Fruit fly (Drosophila melanogaster) S2 (cell line): ENCODE data around the gene Vps2.

ENCODE experiments used
- CG8478 ChIP-seq: fragments of >200 bp; optimal IDR thresholded peaks from 2 replicates; lab custom pipeline; 2018
- CTCF ChIP-seq, 2 experiments: fragments of >200 bp; optimal IDR thresholded peaks; 2 replicates each; lab custom pipeline; 2018

The Vps2 gene

dm6 chr3R:26013664-26013948, 39.0 kb upstream of the Vps2 start:
- TF ChIP-seq CG8478 (lab: Kevin White, UChicago) (no peak), CTCF (optimal IDR thresholded peaks at IDR 0.05; lab: Kevin White, UChicago) (no peak)

dm6 chr3R:26014262-26014833, 38.3 kb upstream of the Vps2 start, which contains the start of gene Kaz-m1:
Gene Kaz-m1, plus strand, starts transcription at chr3R:26014721.
- TF ChIP-seq CTCF (optimal IDR thresholded peaks at IDR 0.05; lab: Kevin White, UChicago), result no peak

- no peak for TF ChIP-seq CTCF (optimal IDR thresholded peaks at IDR 0.05; lab: Kevin White, UChicago)
- no peak for TF ChIP-seq CG8478 (lab: Kevin White, UChicago)
Observed at dm6 chr3R:26017294-26017770, 35.3 kb upstream of the Vps2 start.

- TF ChIP-seq CTCF (optimal IDR thresholded peaks at IDR 0.05; lab: Kevin White, UChicago) (no peak), CG8478 (lab: Kevin White, UChicago) (no peak)
Observed at dm6 chr3R:26017771-26018731, 34.6 kb upstream of the Vps2 start.

- TF ChIP-seq CG8478 (lab: Kevin White, UChicago) (no peak), CTCF (optimal IDR thresholded peaks at IDR 0.05; lab: Kevin White, UChicago) (no peak)
Observed at dm6 chr3R:26019232-26019631, 33.4 kb upstream of the Vps2 start.

dm6 chr3R:26020244-26021171, 32.1 kb upstream of the Vps2 start:
- TF ChIP-seq CTCF (optimal IDR thresholded peaks at IDR 0.05; lab: Kevin White, UChicago), result no peak

- TF ChIP-seq CTCF (optimal IDR thresholded peaks at IDR 0.05; lab: Kevin White, UChicago) (no peak), CG8478 (lab: Kevin White, UChicago) (no peak)
Observed at dm6 chr3R:26021195-26021914, 31.3 kb upstream of the Vps2 start.

dm6 chr3R:26023252-26023651, 29.4 kb upstream of the Vps2 start:
- no peak for TF ChIP-seq CTCF (optimal IDR thresholded peaks at IDR 0.05; lab: Kevin White, UChicago)
- no peak for TF ChIP-seq CG8478 (lab: Kevin White, UChicago)

- TF ChIP-seq CTCF (optimal IDR thresholded peaks at IDR 0.05; lab: Kevin White, UChicago) (no peak), CG8478 (lab: Kevin White, UChicago) (no peak)
Observed at dm6 chr3R:26024596-26025213, 27.9 kb upstream of the Vps2 start.

- TF ChIP-seq CTCF (optimal IDR thresholded peaks at IDR 0.05; lab: Kevin White, UChicago) (no peak), CG8478 (lab: Kevin White, UChicago) (no peak)
Observed at dm6 chr3R:26026631-26027274, 25.9 kb upstream of the Vps2 start.

- TF ChIP-seq CTCF (optimal IDR thresholded peaks at IDR 0.05; lab: Kevin White, UChicago), result no peak
- TF ChIP-seq CG8478 (lab: Kevin White, UChicago), result no peak
Observed at dm6 chr3R:26027903-26028302, 24.7 kb upstream of the Vps2 start.

- no peak for TF ChIP-seq CG8478 (lab: Kevin White, UChicago)
- TF ChIP-seq CTCF (optimal IDR thresholded peaks at IDR 0.05; lab: Kevin White, UChicago), result no peak
Observed at dm6 chr3R:26030562-26030961, 22.1 kb upstream of the Vps2 start.

dm6 chr3R:26031968-26032610, 20.5 kb upstream of the Vps2 start:
- TF ChIP-seq CG8478 (lab: Kevin White, UChicago), result no peak
- no peak for TF ChIP-seq CTCF (optimal IDR thresholded peaks at IDR 0.05; lab: Kevin White, UChicago)
